Worm (Caenorhabditis elegans) whole organism, L4/young adult: ENCODE data around the gene col-37.

Source experiments
- W03F9.2 ChIP-seq: fragments of 150-350 bp; optimal IDR thresholded peaks from 2 replicates; lab custom pipeline; 2014; ENCODE audit warnings: missing biosample characterization, missing genetic modification characterization
- dao-5 ChIP-seq: sonication (generic microtip); optimal IDR thresholded peaks from 2 replicates; lab custom pipeline; 2016; ENCODE audit warnings: missing genotype, missing genetic modification characterization, moderate library complexity, missing compliant biosample characterization
- him-1 ChIP-seq: sonication (generic microtip); optimal IDR thresholded peaks from 2 replicates; lab custom pipeline; 2016; ENCODE audit warnings: missing genotype, missing genetic modification reagents, missing genetic modification characterization, missing compliant biosample characterization

- TF ChIP-seq him-1 (tag; lab: Kevin White, UChicago): no peak
- no peak for TF ChIP-seq dao-5 (tag; lab: Kevin White, UChicago)
- TF ChIP-seq W03F9.2 (tag; lab: Kevin White, UChicago): no peak
Measured at ce11 chrV:12179338-12179737, 11.8 kb upstream of the col-37 start, which contains the start of gene clec-224.
